Fruit fly (Drosophila melanogaster): Measurements from ENCODE around the gene Iml1.

The Iml1 gene

dm6 chr3L:1516631-1517273, 17.1 kb downstream of the Iml1 start, which contains the start of gene cue:
TSS of gene cue (minus strand) at chr3L:1517271.
- no peak for TF ChIP-seq CG11093 (GFP tag; IDR thresholded peaks at IDR 0.05)
- TF ChIP-seq sima (GFP tag; optimal IDR thresholded peaks at IDR 0.05) = no peak
- no peak for TF ChIP-seq inv (GFP tag; IDR thresholded peaks at IDR 0.05; ENCODE audit: partially characterized antibody)
- TF ChIP-seq nmo (GFP tag; optimal IDR thresholded peaks at IDR 0.05) = no peak
- TF ChIP-seq cg (GFP tag; optimal IDR thresholded peaks at IDR 0.05) = peak; percentile 26
- no peak for TF ChIP-seq Vsx1 (GFP tag; optimal IDR thresholded peaks at IDR 0.05)
- no peak for TF ChIP-seq pum (GFP tag; optimal IDR thresholded peaks at IDR 0.05)
- TF ChIP-seq pan (optimal IDR thresholded peaks at IDR 0.05) = no peak
- TF ChIP-seq pan (GFP tag; optimal IDR thresholded peaks at IDR 0.05 in 1 of 2, IDR thresholded peaks at IDR 0.05 in 1 of 2) = no peak
- TF ChIP-seq tup (GFP tag; optimal IDR thresholded peaks at IDR 0.05) = no peak
- TF ChIP-seq ems (GFP tag; optimal IDR thresholded peaks at IDR 0.05) = no peak
- no peak for TF ChIP-seq ttk (GFP tag; IDR thresholded peaks at IDR 0.05)
- TF ChIP-seq Elba2 (GFP tag; optimal IDR thresholded peaks at IDR 0.05) = peak; percentile 17
- no peak for TF ChIP-seq YL-1 (GFP tag; optimal IDR thresholded peaks at IDR 0.05)
- TF ChIP-seq so (GFP tag; IDR thresholded peaks at IDR 0.05) = peak; percentile 60; the same call in 2 of the 3 replicates
- no peak for TF ChIP-seq jing (GFP tag; optimal IDR thresholded peaks at IDR 0.05)
- no peak for TF ChIP-seq ac (GFP tag; optimal IDR thresholded peaks at IDR 0.05)
- TF ChIP-seq chm (GFP tag; IDR thresholded peaks at IDR 0.05) = 0 out of 2 replicates have a peak, but pooled peaks have one; percentile 14
- TF ChIP-seq lab (GFP tag; optimal IDR thresholded peaks at IDR 0.05) = no peak
- TF ChIP-seq Bgb (GFP tag; IDR thresholded peaks at IDR 0.05; ENCODE audit: partially characterized antibody) = no peak
- TF ChIP-seq CG10274 (GFP tag; optimal IDR thresholded peaks at IDR 0.05) = peak; percentile 96
- TF ChIP-seq usp (GFP tag; optimal IDR thresholded peaks at IDR 0.05) = no peak
- TF ChIP-seq Myb (GFP tag; optimal IDR thresholded peaks at IDR 0.05) = no peak
- TF ChIP-seq CG7839 (tag; optimal IDR thresholded peaks at IDR 0.05) = no peak
- TF ChIP-seq trh (GFP tag; optimal IDR thresholded peaks at IDR 0.05) = no peak
- no peak for TF ChIP-seq Mrtf (GFP tag; IDR thresholded peaks at IDR 0.05)
- TF ChIP-seq D (optimal IDR thresholded peaks at IDR 0.05) = peak; percentile 51
- no peak for TF ChIP-seq D (GFP tag; optimal IDR thresholded peaks at IDR 0.05)
- no peak for TF ChIP-seq Nf-YB (GFP tag; optimal IDR thresholded peaks at IDR 0.05)
- 0 out of 3 replicates have a peak, but pooled peaks have one; percentile 41 for TF ChIP-seq CG34422 (GFP tag; IDR thresholded peaks at IDR 0.05)
- TF ChIP-seq MESR4 (GFP tag; optimal IDR thresholded peaks at IDR 0.05) = peak; percentile 43
- no peak for TF ChIP-seq grau (tag; optimal IDR thresholded peaks at IDR 0.05)
- TF ChIP-seq CG15514 (GFP tag; optimal IDR thresholded peaks at IDR 0.05) = peak; percentile 63
- TF ChIP-seq Eip74EF (GFP tag; optimal IDR thresholded peaks at IDR 0.05) = no peak
- peak; percentile 70 for TF ChIP-seq Jarid2 (GFP tag; optimal IDR thresholded peaks at IDR 0.05)
- TF ChIP-seq CG9215 (GFP tag; IDR thresholded peaks at IDR 0.05) = no peak
- TF ChIP-seq slou (GFP tag; optimal IDR thresholded peaks at IDR 0.05) = no peak
- no peak for TF ChIP-seq Awh (GFP tag; IDR thresholded peaks at IDR 0.05)
- TF ChIP-seq stc (GFP tag; IDR thresholded peaks at IDR 0.05) = no peak
- 0 out of 2 replicates have a peak, but pooled peaks have one; percentile 6 for TF ChIP-seq Taf1 (GFP tag; IDR thresholded peaks at IDR 0.05)
- no peak for TF ChIP-seq CG10321 (GFP tag; IDR thresholded peaks at IDR 0.05)
- TF ChIP-seq CG15011 (GFP tag; optimal IDR thresholded peaks at IDR 0.05) = no peak
- TF ChIP-seq rib (GFP tag; IDR thresholded peaks at IDR 0.05) = no peak
- no peak for TF ChIP-seq NC2α (GFP tag; optimal IDR thresholded peaks at IDR 0.05)
- no peak for TF ChIP-seq Sin3A (optimal IDR thresholded peaks at IDR 0.05)
- no peak for TF ChIP-seq CG11398 (GFP tag; optimal IDR thresholded peaks at IDR 0.05)
- no peak for TF ChIP-seq pho (GFP tag; optimal IDR thresholded peaks at IDR 0.05)
- TF ChIP-seq CG2875 (GFP tag; optimal IDR thresholded peaks at IDR 0.05) = no peak
- no peak for TF ChIP-seq Drgx (GFP tag; IDR thresholded peaks at IDR 0.05)
- peak; percentile 53 for TF ChIP-seq ftz-f1 (GFP tag; optimal IDR thresholded peaks at IDR 0.05)
- no peak for TF ChIP-seq psq (GFP tag; optimal IDR thresholded peaks at IDR 0.05)

All from whole organism, embryonic.